Worm (Caenorhabditis elegans): ENCODE measurements around the gene Y43F8C.7.

ce11 chrV:19620098-19620497, 23.7 kb downstream of the Y43F8C.7 start:
- TF ChIP-seq dao-5 (tag; optimal IDR thresholded peaks at IDR 0.05) (no peak), him-1 (tag; optimal IDR thresholded peaks at IDR 0.05) (no peak), W03F9.2 (tag; optimal IDR thresholded peaks at IDR 0.05) (no peak)

Data from whole organism, L4/young adult.